Worm (Caenorhabditis elegans): ENCODE measurements around the gene srbc-60.
"Not testable (repeated sequence)": the region's sequence is repeated elsewhere in the genome, so short reads cannot be mapped to it uniquely, and the experiment has no call there.

The srbc-60 gene

ce11 chrV:814716-815115, 34.6 kb downstream of the srbc-60 start, which contains the start of gene R13D11.3:
R13D11.3 (plus strand) TSS chrV:815016.
- TF ChIP-seq ceh-16 (tag; optimal IDR thresholded peaks at IDR 0.05) (no peak), eor-1 (tag; optimal IDR thresholded peaks at IDR 0.05) (no peak), ztf-4 (tag; optimal IDR thresholded peaks at IDR 0.05) (no peak), elt-3 (tag; optimal IDR thresholded peaks at IDR 0.05) (no peak), sea-2 (GFP tag; optimal IDR thresholded peaks at IDR 0.05) (no peak), elt-1 (tag; optimal IDR thresholded peaks at IDR 0.05) (no peak), pha-4 (tag; optimal IDR thresholded peaks at IDR 0.05) (no peak), ceh-28 (tag; optimal IDR thresholded peaks at IDR 0.05) (no peak), ceh-82 (tag; optimal IDR thresholded peaks at IDR 0.05) (no peak), nhr-237 (tag; optimal IDR thresholded peaks at IDR 0.05) (no peak), ceh-9 (tag; optimal IDR thresholded peaks at IDR 0.05) (no peak), lsy-12 (tag; optimal IDR thresholded peaks at IDR 0.05) (no peak), unc-62 (GFP tag; optimal IDR thresholded peaks at IDR 0.05) (no peak), ztf-11 (tag; optimal IDR thresholded peaks at IDR 0.05) (no peak)

ce11 chrV:817182-817581, 37.1 kb downstream of the srbc-60 start, which contains the start of gene R13D11.1:
R13D11.1 (plus strand) TSS chrV:817482.
- no peak for TF ChIP-seq ceh-28 (tag; optimal IDR thresholded peaks at IDR 0.05)

- not testable (repeated sequence) for TF ChIP-seq nhr-237, ceh-16, ztf-4 (tag; optimal IDR thresholded peaks at IDR 0.05)
Observed at ce11 chrV:820629-821028, 40.5 kb downstream of the srbc-60 start, which contains the start of gene srx-32. srx-32 (minus strand) TSS chrV:820729.

ce11 chrV:822922-823321, 42.8 kb downstream of the srbc-60 start, which contains the start of gene srx-31:
srx-31 (minus strand) TSS chrV:823022.
- TF ChIP-seq pha-4, skn-1, ceh-16 (tag; optimal IDR thresholded peaks at IDR 0.05): not testable (repeated sequence)

ce11 chrV:826097-826496, 46.0 kb downstream of the srbc-60 start, which contains the start of gene F41H8.2:
F41H8.2 (plus strand) TSS chrV:826397.
- TF ChIP-seq nhr-25 (tag; optimal IDR thresholded peaks at IDR 0.05), result no peak
- TF ChIP-seq ceh-82 (tag; optimal IDR thresholded peaks at IDR 0.05), result no peak
- no peak for TF ChIP-seq eor-1 (tag; optimal IDR thresholded peaks at IDR 0.05)
- TF ChIP-seq nhr-67 (tag; optimal IDR thresholded peaks at IDR 0.05), result no peak
- no peak for TF ChIP-seq elt-3 (tag; optimal IDR thresholded peaks at IDR 0.05)
- TF ChIP-seq hmg-11 (tag; optimal IDR thresholded peaks at IDR 0.05), result no peak
- no peak for TF ChIP-seq nhr-23 (tag; optimal IDR thresholded peaks at IDR 0.05)
- TF ChIP-seq ceh-16 (tag; optimal IDR thresholded peaks at IDR 0.05), result no peak
- no peak for TF ChIP-seq elt-2 (tag; optimal IDR thresholded peaks at IDR 0.05)
- TF ChIP-seq pha-4 (tag; optimal IDR thresholded peaks at IDR 0.05), result no peak
- TF ChIP-seq daf-12 (tag; optimal IDR thresholded peaks at IDR 0.05), result no peak
- TF ChIP-seq ceh-9 (tag; optimal IDR thresholded peaks at IDR 0.05), result no peak
- TF ChIP-seq nhr-28 (tag; optimal IDR thresholded peaks at IDR 0.05), result no peak
- TF ChIP-seq mml-1 (tag; optimal IDR thresholded peaks at IDR 0.05), result no peak
- no peak for TF ChIP-seq ztf-4 (tag; optimal IDR thresholded peaks at IDR 0.05)
- TF ChIP-seq jun-1 (tag; optimal IDR thresholded peaks at IDR 0.05), result no peak

All from whole organism, L3 larva.